Worm (Caenorhabditis elegans) whole organism, L4/young adult: ENCODE data around the gene C56A3.8.

Experiments
- W03F9.2 ChIP-seq: fragments of 150-350 bp; optimal IDR thresholded peaks from 2 replicates; lab custom pipeline; 2014; ENCODE audit warnings: missing biosample characterization, missing genetic modification characterization
- him-1 ChIP-seq: sonication (generic microtip); optimal IDR thresholded peaks from 2 replicates; lab custom pipeline; 2016; ENCODE audit warnings: missing genotype, missing genetic modification reagents, missing genetic modification characterization, missing compliant biosample characterization

ce11 chrV:13608486-13608885, 48.4 kb downstream of the C56A3.8 start:
- no peak for TF ChIP-seq W03F9.2 (tag; lab: Kevin White, UChicago)
- TF ChIP-seq him-1 (tag; lab: Kevin White, UChicago), result no peak
